Comparison of ENCODE assay signal across 4 worm cellular contexts in genomic region chrII:10388041-10388706, ce11.
A peak's percentile ranks its signal among the peaks of the same experiment; 100 is the strongest.
TF ChIP-seq lines count a peak whose summit lies in the region.

No protein-coding gene starts in this region.

TF ChIP-seq in whole organism, L2 larva, 48 proteins besides CTCF, POLR2A, EP300 and RAD21 (continued from another document):
- TF ChIP-seq sem-4 (tag; optimal IDR thresholded peaks at IDR 0.05; lab: Kevin White, UChicago) (peak; percentile 90), alr-1 (tag; optimal IDR thresholded peaks at IDR 0.05; lab: Kevin White, UChicago) (no peak), lin-11 (tag; optimal IDR thresholded peaks at IDR 0.05; lab: Kevin White, UChicago) (peak; percentile 33), ceh-16 (tag; optimal IDR thresholded peaks at IDR 0.05; lab: Kevin White, UChicago) (no peak), Y55F3AM.14 (GFP tag; optimal IDR thresholded peaks at IDR 0.05; lab: Kevin White, UChicago) (no peak), ztf-1 (GFP tag; conservative IDR thresholded peaks at IDR 0.05; lab: Robert Waterston, UW) (no peak), skn-1 (tag; optimal IDR thresholded peaks at IDR 0.05; lab: Kevin White, UChicago) (no peak), sma-9 (GFP tag; optimal IDR thresholded peaks at IDR 0.05; lab: Kevin White, UChicago) (peak; percentile 67), sma-9 (tag; optimal IDR thresholded peaks at IDR 0.05; lab: Kevin White, UChicago) (no peak), mbf-1 (tag; optimal IDR thresholded peaks at IDR 0.05; lab: Kevin White, UChicago) (no peak), elt-1 (tag; optimal IDR thresholded peaks at IDR 0.05; lab: Kevin White, UChicago) (no peak), nhr-23 (tag; optimal IDR thresholded peaks at IDR 0.05; lab: Kevin White, UChicago) (no peak), ztf-11 (tag; optimal IDR thresholded peaks at IDR 0.05; lab: Kevin White, UChicago) (no peak), sma-3 (GFP tag; optimal IDR thresholded peaks at IDR 0.05; lab: Kevin White, UChicago) (peak; percentile 83), unc-55 (GFP tag; optimal IDR thresholded peaks at IDR 0.05; lab: Kevin White, UChicago) (peak; percentile 75), dmd-4 (tag; optimal IDR thresholded peaks at IDR 0.05; lab: Kevin White, UChicago) (no peak), fos-1 (tag; optimal IDR thresholded peaks at IDR 0.05; lab: Kevin White, UChicago) (peak; percentile 64), F13H6.1 (tag; optimal IDR thresholded peaks at IDR 0.05; lab: Kevin White, UChicago) (peak; percentile 79), egl-27 (tag; optimal IDR thresholded peaks at IDR 0.05; lab: Kevin White, UChicago) (peak; percentile 31), nhr-12 (tag; optimal IDR thresholded peaks at IDR 0.05; lab: Kevin White, UChicago) (no peak)

TF ChIP-seq in whole organism, L4 larva, 104 proteins besides CTCF, POLR2A, EP300 and RAD21 (continued from another document):
- peak; percentile 90 for TF ChIP-seq mes-2 (tag; optimal IDR thresholded peaks at IDR 0.05; lab: Kevin White, UChicago; ENCODE audit: poor library complexity, severe bottlenecking)
- TF ChIP-seq daf-8 (GFP tag; IDR thresholded peaks at IDR 0.05; lab: Robert Waterston, UW): no peak
- peak; percentile 40; the same call in 1 of the 2 replicates for TF ChIP-seq pha-4 (GFP tag; IDR thresholded peaks at IDR 0.05; lab: Robert Waterston, UW)
- no peak for TF ChIP-seq pha-4 (tag; optimal IDR thresholded peaks at IDR 0.05; lab: Kevin White, UChicago)
- peak; percentile 21 for TF ChIP-seq zip-2 (tag; optimal IDR thresholded peaks at IDR 0.05; lab: Kevin White, UChicago)
- peak; percentile 70 for TF ChIP-seq ama-1 (optimal IDR thresholded peaks at IDR 0.05; lab: Kevin White, UChicago)
- TF ChIP-seq egl-43 (GFP tag; IDR thresholded peaks at IDR 0.05; lab: Robert Waterston, UW): 0 out of 2 replicates have a peak, but pooled peaks have one; percentile 25
- TF ChIP-seq mdl-1 (tag; optimal IDR thresholded peaks at IDR 0.05; lab: Kevin White, UChicago): peak in 1 of 2 experiments; percentile 48
- TF ChIP-seq dmd-8 (GFP tag; IDR thresholded peaks at IDR 0.05; lab: Robert Waterston, UW): no peak
- TF ChIP-seq hlh-30 (tag; optimal IDR thresholded peaks at IDR 0.05; lab: Kevin White, UChicago; ENCODE audit: insufficient read depth): peak; percentile 67
- TF ChIP-seq nhr-48 (tag; optimal IDR thresholded peaks at IDR 0.05; lab: Kevin White, UChicago): peak; percentile 46
- TF ChIP-seq mep-1 (tag; optimal IDR thresholded peaks at IDR 0.05; lab: Kevin White, UChicago): peak; percentile 93
- peak in 1 of 2 experiments; percentile 65 for TF ChIP-seq hif-1 (tag; optimal IDR thresholded peaks at IDR 0.05; lab: Kevin White, UChicago)
- TF ChIP-seq mxl-3 (GFP tag; optimal IDR thresholded peaks at IDR 0.05; lab: Kevin White, UChicago): peak; percentile 13
- TF ChIP-seq unc-130 (GFP tag; optimal IDR thresholded peaks at IDR 0.05; lab: Kevin White, UChicago): peak; percentile 31
- peak; percentile 9 for TF ChIP-seq nhr-6 (tag; optimal IDR thresholded peaks at IDR 0.05; lab: Kevin White, UChicago)
- no peak for TF ChIP-seq snpc-1.2 (GFP tag; IDR thresholded peaks at IDR 0.05; lab: Robert Waterston, UW)
- peak; percentile 44; the same call in 1 of the 2 replicates for TF ChIP-seq vab-7 (GFP tag; IDR thresholded peaks at IDR 0.05; lab: Robert Waterston, UW)
- TF ChIP-seq T20F7.1 (GFP tag; optimal IDR thresholded peaks at IDR 0.05; lab: Kevin White, UChicago): peak; percentile 57
- TF ChIP-seq pqm-1 (tag; optimal IDR thresholded peaks at IDR 0.05; lab: Kevin White, UChicago): peak; percentile 16
- TF ChIP-seq aha-1 (tag; lab: Kevin White, UChicago): peak; percentile 76
- peak; percentile 41 for TF ChIP-seq nhr-77 (tag; optimal IDR thresholded peaks at IDR 0.05; lab: Kevin White, UChicago)
- no peak for TF ChIP-seq gei-8 (GFP tag; optimal IDR thresholded peaks at IDR 0.05; lab: Kevin White, UChicago)
- peak; percentile 67 for TF ChIP-seq rbr-2 (tag; optimal IDR thresholded peaks at IDR 0.05; lab: Kevin White, UChicago)
- no peak for TF ChIP-seq madf-5 (GFP tag; IDR thresholded peaks at IDR 0.05; lab: Robert Waterston, UW)
- 0 out of 2 replicates have a peak, but pooled peaks have one; percentile 18 for TF ChIP-seq tra-1 (GFP tag; IDR thresholded peaks at IDR 0.05; lab: Robert Waterston, UW)
- TF ChIP-seq R02D3.7 (tag; optimal IDR thresholded peaks at IDR 0.05; lab: Kevin White, UChicago): peak; percentile 99
- no peak for TF ChIP-seq lim-7 (GFP tag; IDR thresholded peaks at IDR 0.05; lab: Robert Waterston, UW)
- no peak for TF ChIP-seq F49E8.2 (tag; optimal IDR thresholded peaks at IDR 0.05; lab: Kevin White, UChicago; ENCODE audit: borderline replicate concordance)

TF ChIP-seq in whole organism, late embryonic, 69 proteins besides CTCF, POLR2A, EP300 and RAD21 (continued from another document):
- TF ChIP-seq unc-42 (tag; optimal IDR thresholded peaks at IDR 0.05; lab: Kevin White, UChicago): peak; percentile 34
- peak; percentile 80 for TF ChIP-seq ttx-3 (tag; optimal IDR thresholded peaks at IDR 0.05; lab: Kevin White, UChicago)
- TF ChIP-seq syd-9 (tag; optimal IDR thresholded peaks at IDR 0.05; lab: Kevin White, UChicago): no peak
- TF ChIP-seq zip-5 (tag; optimal IDR thresholded peaks at IDR 0.05; lab: Kevin White, UChicago): peak; percentile 40
- TF ChIP-seq ceh-30 (tag; optimal IDR thresholded peaks at IDR 0.05; lab: Kevin White, UChicago): no peak
- peak; percentile 56 for TF ChIP-seq ceh-31 (tag; optimal IDR thresholded peaks at IDR 0.05; lab: Kevin White, UChicago)
- peak; percentile 50 for TF ChIP-seq Y22D7AL.16 (tag; optimal IDR thresholded peaks at IDR 0.05; lab: Kevin White, UChicago)
- TF ChIP-seq nhr-11 (tag; optimal IDR thresholded peaks at IDR 0.05; lab: Kevin White, UChicago): no peak
- TF ChIP-seq sox-2 (GFP tag; IDR thresholded peaks at IDR 0.05; lab: Robert Waterston, UW): peak; percentile 19; the same call in 1 of the 2 replicates
- no peak for TF ChIP-seq ceh-22 (tag; optimal IDR thresholded peaks at IDR 0.05; lab: Kevin White, UChicago)
- peak; percentile 55 for TF ChIP-seq ceh-19 (GFP tag; optimal IDR thresholded peaks at IDR 0.05; lab: Kevin White, UChicago)
- TF ChIP-seq ahr-1 (tag; optimal IDR thresholded peaks at IDR 0.05; lab: Kevin White, UChicago): peak; percentile 46
- TF ChIP-seq K09A11.1 (tag; optimal IDR thresholded peaks at IDR 0.05; lab: Kevin White, UChicago; ENCODE audit: insufficient read depth): peak; percentile 58
- peak; percentile 10 for TF ChIP-seq pros-1 (tag; optimal IDR thresholded peaks at IDR 0.05; lab: Kevin White, UChicago)
- peak; percentile 54 for TF ChIP-seq nhr-232 (tag; optimal IDR thresholded peaks at IDR 0.05; lab: Kevin White, UChicago)
- no peak for TF ChIP-seq pag-3 (tag; optimal IDR thresholded peaks at IDR 0.05; lab: Kevin White, UChicago; ENCODE audit: borderline replicate concordance)
- TF ChIP-seq pat-9 (tag; optimal IDR thresholded peaks at IDR 0.05; lab: Kevin White, UChicago): peak; percentile 50
- TF ChIP-seq ceh-6 (GFP tag; optimal IDR thresholded peaks at IDR 0.05; lab: Kevin White, UChicago): no peak
- no peak for TF ChIP-seq unc-86 (tag; optimal IDR thresholded peaks at IDR 0.05; lab: Kevin White, UChicago)
- TF ChIP-seq ceh-2 (tag; optimal IDR thresholded peaks at IDR 0.05; lab: Kevin White, UChicago): peak; percentile 42
- TF ChIP-seq tbx-7 (tag; optimal IDR thresholded peaks at IDR 0.05; lab: Kevin White, UChicago): no peak
- peak; percentile 67 for TF ChIP-seq gmeb-2 (tag; optimal IDR thresholded peaks at IDR 0.05; lab: Kevin White, UChicago)
- TF ChIP-seq elt-2 (tag; optimal IDR thresholded peaks at IDR 0.05; lab: Kevin White, UChicago): peak; percentile 86
- TF ChIP-seq tbx-2 (tag; optimal IDR thresholded peaks at IDR 0.05; lab: Kevin White, UChicago): peak; percentile 96
- no peak for TF ChIP-seq hlh-13 (GFP tag; optimal IDR thresholded peaks at IDR 0.05; lab: Kevin White, UChicago)
- peak; percentile 12 for TF ChIP-seq eyg-1 (tag; optimal IDR thresholded peaks at IDR 0.05; lab: Kevin White, UChicago)
- TF ChIP-seq ref-2 (tag; optimal IDR thresholded peaks at IDR 0.05; lab: Kevin White, UChicago): peak; percentile 51
- peak; percentile 61 for TF ChIP-seq pha-2 (tag; optimal IDR thresholded peaks at IDR 0.05; lab: Kevin White, UChicago)
- peak; percentile 17 for TF ChIP-seq F13H6.1 (tag; optimal IDR thresholded peaks at IDR 0.05; lab: Kevin White, UChicago)
- TF ChIP-seq C08G9.2 (tag; optimal IDR thresholded peaks at IDR 0.05; lab: Kevin White, UChicago): peak; percentile 36
- TF ChIP-seq sdc-2 (tag; optimal IDR thresholded peaks at IDR 0.05; lab: Kevin White, UChicago): no peak
- peak; percentile 53; the same call in 1 of the 2 replicates for TF ChIP-seq ceh-45 (GFP tag; IDR thresholded peaks at IDR 0.05; lab: Robert Waterston, UW)
- no peak for TF ChIP-seq npax-4 (tag; optimal IDR thresholded peaks at IDR 0.05; lab: Kevin White, UChicago)
- no peak for TF ChIP-seq ceh-9 (tag; optimal IDR thresholded peaks at IDR 0.05; lab: Kevin White, UChicago)
- no peak for TF ChIP-seq ets-4 (tag; optimal IDR thresholded peaks at IDR 0.05; lab: Kevin White, UChicago)
- no peak for TF ChIP-seq pqm-1 (tag; optimal IDR thresholded peaks at IDR 0.05; lab: Kevin White, UChicago)
- peak; percentile 49; the same call in 1 of the 2 replicates for TF ChIP-seq unc-3 (GFP tag; conservative IDR thresholded peaks at IDR 0.05; lab: Robert Waterston, UW)
- TF ChIP-seq unc-3 (tag; optimal IDR thresholded peaks at IDR 0.05; lab: Kevin White, UChicago): peak; percentile 36
- TF ChIP-seq dve-1 (tag; optimal IDR thresholded peaks at IDR 0.05; lab: Kevin White, UChicago): peak; percentile 16
- no peak for TF ChIP-seq lin-11 (tag; optimal IDR thresholded peaks at IDR 0.05; lab: Kevin White, UChicago)
- no peak for TF ChIP-seq elt-4 (tag; optimal IDR thresholded peaks at IDR 0.05; lab: Kevin White, UChicago)
- peak; percentile 13 for TF ChIP-seq hlh-8 (tag; optimal IDR thresholded peaks at IDR 0.05; lab: Kevin White, UChicago)
- no peak for TF ChIP-seq rnt-1 (tag; optimal IDR thresholded peaks at IDR 0.05; lab: Kevin White, UChicago)
- no peak for TF ChIP-seq pax-1 (tag; optimal IDR thresholded peaks at IDR 0.05; lab: Kevin White, UChicago)

TF ChIP-seq in whole organism, mixed stage, embryonic, 35 proteins besides CTCF, POLR2A, EP300 and RAD21 (continued from another document):
- TF ChIP-seq unc-120 (tag; optimal IDR thresholded peaks at IDR 0.05; lab: Kevin White, UChicago; ENCODE audit: poor library complexity, severe bottlenecking): peak; percentile 70
- TF ChIP-seq unc-39 (tag; optimal IDR thresholded peaks at IDR 0.05; lab: Kevin White, UChicago): no peak
- TF ChIP-seq nhr-76 (tag; optimal IDR thresholded peaks at IDR 0.05; lab: Kevin White, UChicago): no peak
- no peak for TF ChIP-seq ztf-11 (tag; optimal IDR thresholded peaks at IDR 0.05; lab: Kevin White, UChicago)
- TF ChIP-seq unc-62 (GFP tag; optimal IDR thresholded peaks at IDR 0.05; lab: Kevin White, UChicago): no peak
- TF ChIP-seq ces-1 (GFP tag; optimal IDR thresholded peaks at IDR 0.05; lab: Kevin White, UChicago): peak; percentile 48
